Fruit fly (Drosophila melanogaster) whole organism, embryonic: ENCODE data around the gene Reg-2.
A peak's percentile ranks its signal among the peaks of the same experiment; 100 is the strongest.

ENCODE experiments used
- BEAF-32 ChIP-seq: fragments of 200-800 bp; sonication (Bioruptor generic); optimal IDR thresholded peaks from 3 replicates; lab custom pipeline; 2017; ENCODE audit warnings: missing biosample characterization, missing genetic modification characterization, mild to moderate bottlenecking, moderate library complexity, missing genetic modification reagents
- Bteb2 ChIP-seq: fragments of 200-800 bp; sonication (Bioruptor generic); optimal IDR thresholded peaks from 2 replicates; lab custom pipeline; 2016; ENCODE audit warnings: missing biosample characterization, missing genetic modification characterization
- CG10654 ChIP-seq: fragments of 200-800 bp; sonication (Bioruptor generic); optimal IDR thresholded peaks from 2 replicates; lab custom pipeline; 2016; ENCODE audit warnings: missing biosample characterization, missing genetic modification characterization
- CG11247 ChIP-seq: fragments of 200-800 bp; sonication (Bioruptor generic); IDR thresholded peaks from 2 replicates; pipeline ENCODE4 v1.3.6; 2022; ENCODE audit warnings: missing biosample characterization, missing genetic modification characterization
- CG11723 ChIP-seq: fragments of 200-800 bp; sonication (Bioruptor generic); optimal IDR thresholded peaks from 2 replicates; lab custom pipeline; 2017; ENCODE audit warnings: missing biosample characterization, mild to moderate bottlenecking, missing genetic modification characterization
- CG12659 ChIP-seq: fragments of 200-800 bp; sonication (Bioruptor generic); optimal IDR thresholded peaks from 3 replicates; lab custom pipeline; 2017; ENCODE audit warnings: mild to moderate bottlenecking, missing biosample characterization, missing genetic modification reagents, missing genetic modification characterization
- CG13287 ChIP-seq: fragments of 200-800 bp; sonication (Bioruptor generic); IDR thresholded peaks from 2 replicates; pipeline ENCODE4 v1.3.6; 2022; ENCODE audit warnings: missing biosample characterization, missing genetic modification characterization; ENCODE audit not compliant: partially characterized antibody
- CG13296 ChIP-seq: fragments of 200-800 bp; sonication (Bioruptor generic); optimal IDR thresholded peaks from 3 replicates; lab custom pipeline; 2018; ENCODE audit warnings: missing biosample characterization, mild to moderate bottlenecking, missing genetic modification characterization
- CG14965 ChIP-seq: fragments of 200-800 bp; sonication (Bioruptor generic); optimal IDR thresholded peaks from 2 replicates; lab custom pipeline; 2016; ENCODE audit warnings: missing biosample characterization, missing genetic modification characterization, borderline replicate concordance
- CG16863 ChIP-seq: fragments of 200-800 bp; sonication (Bioruptor generic); optimal IDR thresholded peaks from 3 replicates; lab custom pipeline; 2016; ENCODE audit warnings: missing biosample characterization, missing genetic modification characterization
- CG17385 ChIP-seq: fragments of 200-800 bp; sonication (Bioruptor generic); optimal IDR thresholded peaks from 3 replicates; lab custom pipeline; 2018; ENCODE audit warnings: missing biosample characterization, mild to moderate bottlenecking, missing genetic modification characterization
- CG2712 ChIP-seq: fragments of 200-800 bp; optimal IDR thresholded peaks from 3 replicates; lab custom pipeline; 2019; ENCODE audit warnings: missing biosample characterization, mild to moderate bottlenecking, missing genetic modification characterization, moderate library complexity
- CG30403 ChIP-seq: fragments of 200-800 bp; sonication (Bioruptor generic); optimal IDR thresholded peaks from 3 replicates; lab custom pipeline; 2016; ENCODE audit warnings: missing biosample characterization, missing genetic modification characterization
- CG3065 ChIP-seq: fragments of 200-800 bp; sonication (Bioruptor generic); optimal IDR thresholded peaks from 2 replicates; lab custom pipeline; 2016; ENCODE audit warnings: missing biosample characterization, missing genetic modification characterization
- CG31441 ChIP-seq: fragments of 200-800 bp; sonication (Bioruptor generic); IDR thresholded peaks from 2 replicates; pipeline ENCODE4 v1.3.6; 2022; ENCODE audit warnings: missing biosample characterization, missing genetic modification characterization
- CG3847 ChIP-seq: fragments of 200-800 bp; sonication (Bioruptor generic); IDR thresholded peaks from 2 replicates; pipeline ENCODE4 v1.3.6; 2022; ENCODE audit warnings: missing biosample characterization, missing genetic modification characterization
- CG4617 ChIP-seq: fragments of 200-800 bp; sonication (Bioruptor generic); optimal IDR thresholded peaks from 3 replicates; lab custom pipeline; 2016; ENCODE audit warnings: missing biosample characterization, missing genetic modification characterization, borderline replicate concordance
- CG7271 ChIP-seq: fragments of 200-800 bp; sonication (Bioruptor generic); optimal IDR thresholded peaks from 2 replicates; lab custom pipeline; 2018; ENCODE audit warnings: missing biosample characterization, mild to moderate bottlenecking, missing genetic modification characterization, moderate library complexity
- CG7372 ChIP-seq: fragments of 200-800 bp; sonication (Bioruptor generic); IDR thresholded peaks from 2 replicates; pipeline ENCODE4 v1.3.6; 2022; ENCODE audit warnings: missing biosample characterization, missing genetic modification characterization
- CG9932 ChIP-seq: fragments of 200-800 bp; sonication (Bioruptor generic); IDR thresholded peaks from 2 replicates; pipeline ENCODE4 v1.3.6; 2022; ENCODE audit warnings: missing biosample characterization, missing genetic modification characterization
- Camta ChIP-seq: fragments of 200-800 bp; sonication (Bioruptor generic); optimal IDR thresholded peaks from 2 replicates; lab custom pipeline; 2016; ENCODE audit warnings: missing biosample characterization, missing genetic modification characterization
- CoRest ChIP-seq: fragments of 200-800 bp; sonication (Bioruptor generic); optimal IDR thresholded peaks from 3 replicates; lab custom pipeline; 2018; ENCODE audit warnings: missing biosample characterization, mild to moderate bottlenecking, missing genetic modification characterization, moderate library complexity
- Dip3 ChIP-seq: fragments of 200-800 bp; sonication (Bioruptor generic); optimal IDR thresholded peaks from 3 replicates; lab custom pipeline; 2016; ENCODE audit warnings: missing biosample characterization, missing genetic modification characterization
- Dref ChIP-seq: fragments of 200-800 bp; sonication (Bioruptor generic); IDR thresholded peaks from 2 replicates; pipeline ENCODE4 v1.3.6; 2022; ENCODE audit warnings: missing biosample characterization, missing genetic modification characterization
- Drgx ChIP-seq: fragments of 200-800 bp; sonication (Bioruptor generic); IDR thresholded peaks from 2 replicates; pipeline ENCODE4 v1.3.6; 2022; ENCODE audit warnings: missing biosample characterization, missing genetic modification characterization
- Med ChIP-seq: fragments of 200-800 bp; sonication (Bioruptor generic); peaks from one replicate; lab custom pipeline; 2016; ENCODE audit warnings: missing biosample characterization, missing genetic modification characterization, mild to moderate bottlenecking, inconsistent platforms, moderate library complexity
- Nf-YC ChIP-seq: fragments of 200-800 bp; optimal IDR thresholded peaks from 3 replicates; lab custom pipeline; 2019; ENCODE audit warnings: missing biosample characterization, mild to moderate bottlenecking, missing genetic modification characterization, moderate library complexity
- Rfx ChIP-seq: fragments of 200-800 bp; sonication (Bioruptor generic); IDR thresholded peaks from 2 replicates; pipeline ENCODE4 v1.3.6; 2022; ENCODE audit warnings: missing biosample characterization, missing genetic modification characterization
- Sry-δ ChIP-seq: fragments of 200-800 bp; sonication (Bioruptor generic); optimal IDR thresholded peaks from 2 replicates; lab custom pipeline; 2016; ENCODE audit warnings: missing biosample characterization, missing genetic modification characterization
- TFAM ChIP-seq: fragments of 200-800 bp; sonication (Bioruptor generic); optimal IDR thresholded peaks from 2 replicates; lab custom pipeline; 2017; ENCODE audit warnings: missing biosample characterization, missing genetic modification characterization, inconsistent platforms
- bab2 ChIP-seq: fragments of 200-800 bp; sonication (Bioruptor generic); optimal IDR thresholded peaks from 2 replicates; lab custom pipeline; 2016; ENCODE audit warnings: missing biosample characterization, missing genetic modification characterization
- cad ChIP-seq: fragments of >200 bp; optimal IDR thresholded peaks from 2 replicates; lab custom pipeline; 2017; ENCODE audit warnings: missing biosample characterization, missing genetic modification characterization
- cg ChIP-seq: fragments of 200-800 bp; sonication (Bioruptor generic); optimal IDR thresholded peaks from 3 replicates; lab custom pipeline; 2019; ENCODE audit warnings: missing biosample characterization, mild to moderate bottlenecking, missing genetic modification characterization, moderate library complexity
- chm ChIP-seq: fragments of 200-800 bp; sonication (Bioruptor generic); IDR thresholded peaks from 2 replicates; pipeline ENCODE4 v1.3.6; 2022; ENCODE audit warnings: missing biosample characterization, missing genetic modification characterization
- cwo ChIP-seq: fragments of 200-800 bp; sonication (Bioruptor generic); optimal IDR thresholded peaks from 3 replicates; lab custom pipeline; 2017; ENCODE audit warnings: missing biosample characterization, missing genetic modification characterization, mild to moderate bottlenecking, moderate library complexity, missing genetic modification reagents
- dimm ChIP-seq: fragments of 200-800 bp; sonication (Bioruptor generic); IDR thresholded peaks from 2 replicates; pipeline ENCODE4 v1.3.6; 2022; ENCODE audit warnings: missing biosample characterization, missing genetic modification characterization
- fd96Cb ChIP-seq: fragments of 200-800 bp; sonication (Bioruptor generic); optimal IDR thresholded peaks from 2 replicates; lab custom pipeline; 2018; ENCODE audit warnings: missing biosample characterization, mild to moderate bottlenecking, missing genetic modification characterization, moderate library complexity
- ind ChIP-seq: fragments of 200-800 bp; sonication (Bioruptor generic); optimal IDR thresholded peaks from 3 replicates; lab custom pipeline; 2016; ENCODE audit warnings: missing biosample characterization, missing genetic modification characterization
- klu ChIP-seq: fragments of 200-800 bp; sonication (Bioruptor generic); IDR thresholded peaks from 2 replicates; pipeline ENCODE4 v1.3.6; 2022; ENCODE audit warnings: missing biosample characterization, missing genetic modification characterization
- lbe ChIP-seq: fragments of 200-800 bp; sonication (Bioruptor generic); optimal IDR thresholded peaks from 2 replicates; lab custom pipeline; 2016; ENCODE audit warnings: missing biosample characterization, mild to moderate bottlenecking, missing genetic modification characterization
- nerfin-1 ChIP-seq: fragments of 200-800 bp; sonication (Bioruptor generic); optimal IDR thresholded peaks from 3 replicates; lab custom pipeline; 2019; ENCODE audit warnings: missing biosample characterization, mild to moderate bottlenecking, missing genetic modification characterization, moderate library complexity
- pum ChIP-seq: fragments of 200-800 bp; sonication (Bioruptor generic); optimal IDR thresholded peaks from 2 replicates; lab custom pipeline; 2016; ENCODE audit warnings: missing biosample characterization, missing genetic modification characterization
- sc ChIP-seq, 3 experiments: fragments of >200 bp in 2 of 3; fragments of 200-800 bp in 1 of 3; sonication (Bioruptor generic) in 1 of 3; optimal IDR thresholded peaks; 2 replicates in 2 of 3; 3 replicates in 1 of 3; lab custom pipeline; 2017; ENCODE audit warnings: mild to moderate bottlenecking in 1 of 3, missing biosample characterization in 1 of 3, missing genetic modification characterization in 1 of 3, missing genetic modification reagents in 1 of 3
- sd ChIP-seq: fragments of 200-800 bp; sonication (Bioruptor generic); optimal IDR thresholded peaks from 3 replicates; lab custom pipeline; 2018; ENCODE audit warnings: missing biosample characterization, mild to moderate bottlenecking, missing genetic modification characterization, moderate library complexity
- sens-2 ChIP-seq: fragments of 200-800 bp; sonication (Bioruptor generic); IDR thresholded peaks from 2 replicates; pipeline ENCODE4 v1.3.6; 2022; ENCODE audit warnings: missing biosample characterization, missing genetic modification characterization
- sima ChIP-seq: fragments of 200-800 bp; sonication (Bioruptor generic); optimal IDR thresholded peaks from 2 replicates; lab custom pipeline; 2016; ENCODE audit warnings: missing biosample characterization, missing genetic modification characterization
- so ChIP-seq: fragments of 200-800 bp; sonication (Bioruptor generic); IDR thresholded peaks from 3 replicates; pipeline ENCODE4 v1.3.6; 2022; ENCODE audit warnings: missing biosample characterization, missing genetic modification characterization
- tgo ChIP-seq: fragments of 200-800 bp; sonication (Bioruptor generic); IDR thresholded peaks from 3 replicates; pipeline ENCODE4 v1.3.6; 2022; ENCODE audit warnings: missing biosample characterization, missing genetic modification characterization
- tll ChIP-seq, 2 experiments: fragments of 200-800 bp in 1 of 2; fragments of >200 bp in 1 of 2; sonication (Bioruptor generic) in 1 of 2; optimal IDR thresholded peaks; 2 replicates each; lab custom pipeline; 2017 to 2019; ENCODE audit warnings: missing biosample characterization in 2 of 2, missing genetic modification characterization in 2 of 2, mild to moderate bottlenecking in 1 of 2, moderate library complexity in 1 of 2
- zfh1 ChIP-seq: fragments of 200-800 bp; sonication (Bioruptor generic); IDR thresholded peaks from 3 replicates; pipeline ENCODE4 v1.3.6; 2022; ENCODE audit warnings: missing biosample characterization, missing genetic modification characterization

Gene Reg-2

DNA sequence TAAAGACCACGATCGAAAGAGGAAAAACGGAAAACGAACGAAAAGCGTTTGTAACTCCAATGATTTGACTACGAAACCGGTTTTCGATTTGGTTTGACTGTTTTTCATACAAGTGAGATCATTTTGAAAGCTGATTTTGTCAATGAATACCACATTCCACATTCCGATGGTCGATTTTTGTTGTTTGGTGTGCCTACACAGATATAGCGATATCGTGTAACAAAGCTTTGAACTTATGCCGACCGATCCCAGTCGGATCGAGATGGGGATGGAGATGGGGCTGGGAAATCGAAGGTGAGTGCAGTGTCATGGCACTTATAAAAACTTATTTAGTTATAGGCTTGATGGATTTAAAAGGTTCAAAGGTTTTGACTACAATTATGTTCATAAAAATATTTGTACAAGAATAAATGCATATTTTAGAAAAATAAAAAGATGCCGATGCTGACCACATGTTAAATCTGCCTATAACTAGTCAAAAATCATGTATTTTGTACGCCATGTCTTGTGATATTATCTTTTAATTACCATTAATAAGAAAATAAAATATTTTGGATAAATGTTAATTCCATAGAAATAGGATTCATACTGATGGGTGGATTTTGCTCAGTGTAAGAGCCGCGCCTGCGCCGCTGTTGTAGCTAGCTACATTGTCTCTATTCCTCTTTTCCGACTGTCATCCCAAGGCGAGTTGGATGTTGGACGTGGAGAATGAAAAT is 35.9 kb upstream of the Reg-2 start (continued):
- TF ChIP-seq CG13287: no peak
- TF ChIP-seq dimm (GFP tag; lab: Robert Waterston, UW): no peak
- no peak for TF ChIP-seq CG13296 (GFP tag; lab: Kevin White, UChicago)
- no peak for TF ChIP-seq CG3065
- TF ChIP-seq Bteb2: no peak
- peak; percentile 35 for TF ChIP-seq CG10654 (GFP tag; lab: Kevin White, UChicago)
- TF ChIP-seq cg (GFP tag; lab: Kevin White, UChicago): no peak
- TF ChIP-seq CG11723: peak; percentile 8
- TF ChIP-seq cad (GFP tag; lab: Kevin White, UChicago): no peak
- peak; percentile 79 for TF ChIP-seq CG2712 (tag; lab: Kevin White, UChicago)
- TF ChIP-seq klu (GFP tag; lab: Robert Waterston, UW): no peak
- no peak; the same call in 1 of the 2 replicates for TF ChIP-seq sens-2 (GFP tag; lab: Robert Waterston, UW)
- TF ChIP-seq CG3847: no peak
- no peak for TF ChIP-seq sc (optimal IDR thresholded peaks at IDR 0.05; lab: Kevin White, UChicago)
- peak; percentile 35 for TF ChIP-seq sc (GFP tag; optimal IDR thresholded peaks at IDR 0.05; lab: Kevin White, UChicago)
- peak; percentile 84 for TF ChIP-seq CG31441
- TF ChIP-seq fd96Cb: peak; percentile 67

DNA sequence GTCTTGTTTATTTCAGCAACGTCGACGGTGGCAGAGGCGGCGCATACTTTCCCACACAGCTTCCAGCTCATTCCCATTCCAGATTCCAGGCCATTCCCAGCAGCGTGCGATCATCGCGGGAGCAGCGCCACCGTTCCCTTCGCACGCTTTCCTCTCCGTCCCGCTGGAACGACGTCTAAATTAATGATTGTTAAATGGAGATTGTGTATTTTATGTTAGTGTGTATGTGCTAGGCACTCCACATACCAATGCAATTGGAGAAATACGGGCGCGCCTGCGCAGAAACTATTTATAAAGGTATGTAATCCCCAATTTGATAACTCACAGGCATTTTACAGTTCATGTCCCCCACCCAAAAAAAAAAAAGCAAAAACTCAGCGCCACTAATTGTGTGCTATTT is 35.1 kb upstream of the Reg-2 start:
- no peak for TF ChIP-seq TFAM (GFP tag; lab: Kevin White, UChicago)
- TF ChIP-seq CG9932 (GFP tag; lab: Robert Waterston, UW): no peak
- TF ChIP-seq bab2 (GFP tag; lab: Kevin White, UChicago): no peak
- no peak for TF ChIP-seq nerfin-1 (tag; lab: Kevin White, UChicago)
- TF ChIP-seq CG7271: no peak
- TF ChIP-seq CG14965: no peak
- TF ChIP-seq Dref: no peak
- TF ChIP-seq ind (GFP tag; lab: Kevin White, UChicago): no peak
- TF ChIP-seq pum (GFP tag; lab: Kevin White, UChicago): no peak
- 0 out of 3 replicates have a peak, but pooled peaks have one; percentile 10 for TF ChIP-seq zfh1 (GFP tag; lab: Robert Waterston, UW)
- TF ChIP-seq BEAF-32: no peak
- no peak for TF ChIP-seq chm (GFP tag; lab: Robert Waterston, UW)
- TF ChIP-seq CG12659: no peak
- TF ChIP-seq Med (GFP tag; lab: Kevin White, UChicago): peak; percentile 81
- no peak for TF ChIP-seq Sry-δ
- TF ChIP-seq CG11247: no peak
- TF ChIP-seq Drgx (GFP tag; lab: Robert Waterston, UW): no peak
- TF ChIP-seq cwo: no peak
- peak; percentile 84 for TF ChIP-seq sd (tag; lab: Kevin White, UChicago)
- no peak for TF ChIP-seq sima (GFP tag; lab: Kevin White, UChicago)
- TF ChIP-seq CG17385: no peak
- TF ChIP-seq CG7372 (GFP tag; lab: Robert Waterston, UW): no peak
- TF ChIP-seq CoRest: no peak
- no peak for TF ChIP-seq tll (GFP tag; optimal IDR thresholded peaks at IDR 0.05; lab: Kevin White, UChicago)
- no peak for TF ChIP-seq CG30403 (GFP tag; lab: Kevin White, UChicago)
- TF ChIP-seq Nf-YC: no peak
- no peak for TF ChIP-seq CG16863 (GFP tag; lab: Kevin White, UChicago)
- TF ChIP-seq Rfx: no peak
- TF ChIP-seq Dip3 (GFP tag; lab: Kevin White, UChicago): no peak
- no peak for TF ChIP-seq Camta (GFP tag; lab: Kevin White, UChicago)
- no peak for TF ChIP-seq lbe (GFP tag; lab: Kevin White, UChicago)
- TF ChIP-seq CG4617 (GFP tag; lab: Kevin White, UChicago): no peak
- TF ChIP-seq so (GFP tag; lab: Robert Waterston, UW): no peak
- no peak for TF ChIP-seq tgo
